Fruit fly (Drosophila melanogaster): ENCODE data around the gene Ir68a.

Ir68a gene

dm6 chr3L:11285066-11285465 is 49.0 kb upstream of the Ir68a start (continued):
- no peak for TF ChIP-seq GATAe (GFP tag; conservative IDR thresholded peaks at IDR 0.05)
- TF ChIP-seq CG5245 (GFP tag; optimal IDR thresholded peaks at IDR 0.05): peak; percentile 37
- TF ChIP-seq CG13624 (GFP tag; optimal IDR thresholded peaks at IDR 0.05): peak; percentile 29
- peak; percentile 69 for TF ChIP-seq CG18262 (tag; optimal IDR thresholded peaks at IDR 0.05)
- TF ChIP-seq bcd (GFP tag; optimal IDR thresholded peaks at IDR 0.05): no peak
- peak; percentile 16 for TF ChIP-seq CG6254 (GFP tag; optimal IDR thresholded peaks at IDR 0.05)
- no peak for TF ChIP-seq unc-4 (GFP tag; IDR thresholded peaks at IDR 0.05; ENCODE audit: partially characterized antibody)
- TF ChIP-seq CG3995 (GFP tag; optimal IDR thresholded peaks at IDR 0.05): no peak
- peak; percentile 67 for TF ChIP-seq Asciz (GFP tag; optimal IDR thresholded peaks at IDR 0.05)
- TF ChIP-seq CG11085 (GFP tag; IDR thresholded peaks at IDR 0.05): 0 out of 2 replicates have a peak, but pooled peaks have one; percentile 20
- TF ChIP-seq disco-r (GFP tag; optimal IDR thresholded peaks at IDR 0.05): no peak
- peak; percentile 75 for TF ChIP-seq dmrt99B (tag; optimal IDR thresholded peaks at IDR 0.05)
- peak; percentile 20; the same call in 1 of the 3 replicates for TF ChIP-seq Dbx (GFP tag; IDR thresholded peaks at IDR 0.05)
- TF ChIP-seq sqz (GFP tag; optimal IDR thresholded peaks at IDR 0.05): peak; percentile 12
- TF ChIP-seq E2f2 (GFP tag; IDR thresholded peaks at IDR 0.05): no peak
- TF ChIP-seq sisA (GFP tag; IDR thresholded peaks at IDR 0.05): no peak; the same call in 1 of the 2 replicates
- TF ChIP-seq CG1647 (GFP tag; optimal IDR thresholded peaks at IDR 0.05): peak; percentile 26
- peak; percentile 62 for TF ChIP-seq CG6854 (GFP tag; optimal IDR thresholded peaks at IDR 0.05)
- TF ChIP-seq CG15696 (tag; optimal IDR thresholded peaks at IDR 0.05): peak; percentile 42
- no peak for TF ChIP-seq Hr51 (GFP tag; optimal IDR thresholded peaks at IDR 0.05)
- no peak for TF ChIP-seq ERR (GFP tag; optimal IDR thresholded peaks at IDR 0.05)
- peak; percentile 65 for TF ChIP-seq E2f1 (GFP tag; IDR thresholded peaks at IDR 0.05)
- no peak for TF ChIP-seq danr (GFP tag; IDR thresholded peaks at IDR 0.05)
- TF ChIP-seq Fer3 (tag; optimal IDR thresholded peaks at IDR 0.05): peak; percentile 69
- TF ChIP-seq trh (GFP tag; optimal IDR thresholded peaks at IDR 0.05): peak; percentile 17
- TF ChIP-seq CG1233 (GFP tag; optimal IDR thresholded peaks at IDR 0.05): peak; percentile 26
- peak; percentile 73; the same call in 2 of the 3 replicates for TF ChIP-seq dysf (GFP tag; IDR thresholded peaks at IDR 0.05)
- peak; percentile 67; the same call in 1 of the 2 replicates for TF ChIP-seq HLH3B (GFP tag; IDR thresholded peaks at IDR 0.05)
- peak; percentile 65 for TF ChIP-seq tap (tag; optimal IDR thresholded peaks at IDR 0.05)
- peak; percentile 53 for TF ChIP-seq tin (GFP tag; optimal IDR thresholded peaks at IDR 0.05)
- no peak for TF ChIP-seq Camta (GFP tag; optimal IDR thresholded peaks at IDR 0.05)
- TF ChIP-seq CG11456 (GFP tag; IDR thresholded peaks at IDR 0.05): peak; percentile 48; the same call in 2 of the 3 replicates
- TF ChIP-seq Ssrp (tag; optimal IDR thresholded peaks at IDR 0.05): no peak
- peak; percentile 57 for TF ChIP-seq CG14710 (tag; optimal IDR thresholded peaks at IDR 0.05)
- TF ChIP-seq Meics (GFP tag; optimal IDR thresholded peaks at IDR 0.05): peak; percentile 65
- TF ChIP-seq Med (GFP tag): peak; percentile 81
- TF ChIP-seq CG4424 (GFP tag; optimal IDR thresholded peaks at IDR 0.05): peak; percentile 52
- TF ChIP-seq ind (GFP tag; optimal IDR thresholded peaks at IDR 0.05): peak; percentile 48
- peak; percentile 30 for TF ChIP-seq CG31388 (GFP tag; optimal IDR thresholded peaks at IDR 0.05)
- no peak for TF ChIP-seq CG9215 (GFP tag; IDR thresholded peaks at IDR 0.05)
- TF ChIP-seq CG10979 (tag; optimal IDR thresholded peaks at IDR 0.05): peak; percentile 72
- peak; percentile 49 for TF ChIP-seq CG3281 (GFP tag; optimal IDR thresholded peaks at IDR 0.05)
- peak; percentile 63 for TF ChIP-seq CG3838 (GFP tag; optimal IDR thresholded peaks at IDR 0.05)
- no peak for TF ChIP-seq org-1 (GFP tag; optimal IDR thresholded peaks at IDR 0.05)
- TF ChIP-seq vfl (GFP tag; optimal IDR thresholded peaks at IDR 0.05): no peak
- TF ChIP-seq CG15514 (GFP tag; optimal IDR thresholded peaks at IDR 0.05): peak; percentile 33
- TF ChIP-seq CG6765 (GFP tag; optimal IDR thresholded peaks at IDR 0.05): peak; percentile 57
- peak; percentile 78 for TF ChIP-seq vvl (GFP tag; IDR thresholded peaks at IDR 0.05)
- TF ChIP-seq nmo (GFP tag; optimal IDR thresholded peaks at IDR 0.05): peak; percentile 50
- TF ChIP-seq NK7.1 (GFP tag; optimal IDR thresholded peaks at IDR 0.05): no peak
- no peak for TF ChIP-seq CG10462 (GFP tag; optimal IDR thresholded peaks at IDR 0.05)

All from whole organism, embryonic.